Worm (Caenorhabditis elegans): ENCODE measurements around the gene prx-1.

ce11 chrX:14309656-14310055, 4.1 kb upstream of the prx-1 start:
- TF ChIP-seq klf-2 (GFP tag; conservative IDR thresholded peaks at IDR 0.05) (no peak), ztf-29 (GFP tag; IDR thresholded peaks at IDR 0.05) (no peak), T22C8.4 (GFP tag; IDR thresholded peaks at IDR 0.05) (no peak)
